Worm (Caenorhabditis elegans) whole organism, early embryonic: ENCODE results near the gene nhr-142.

Experiments used
- aly-1 ChIP-seq: sonication (generic microtip); optimal IDR thresholded peaks from 2 replicates; lab custom pipeline; 2016; ENCODE audit warnings: missing genetic modification characterization, missing compliant biosample characterization
- ama-1 ChIP-seq: fragments of 150-350 bp; optimal IDR thresholded peaks from 2 replicates; lab custom pipeline; 2014
- flt-1 ChIP-seq: fragments of 200-800 bp; sonication (Bioruptor generic); IDR thresholded peaks from 2 replicates; pipeline ENCODE4 v1.3.6; 2022; ENCODE audit warnings: missing genetic modification characterization, missing compliant biosample characterization
- scrt-1 ChIP-seq: fragments of 200-800 bp; sonication (Bioruptor generic); IDR thresholded peaks from 2 replicates; pipeline ENCODE4 v1.3.6; 2022; ENCODE audit warnings: missing genetic modification characterization, missing compliant biosample characterization

- TF ChIP-seq ama-1 (no peak), aly-1 (tag; lab: Kevin White, UChicago) (no peak), flt-1 (GFP tag; lab: Robert Waterston, UW) (no peak), scrt-1 (GFP tag; lab: Robert Waterston, UW) (no peak)
These were observed 7.8 kb upstream of the nhr-142 start, which contains the start of gene nstp-3 for ce11 chrV:5798132-5798531.
